Worm (Caenorhabditis elegans): ENCODE results near the gene nhr-207.

nhr-207 gene

ce11 chrV:12114693-12115092 is 18.7 kb downstream of the nhr-207 start, which contains the start of gene spin-1:
Gene spin-1, plus strand, starts transcription at chrV:12114993.
- TF ChIP-seq Y22D7AL.16 (tag; optimal IDR thresholded peaks at IDR 0.05), result no peak
- TF ChIP-seq unc-3 (GFP tag; conservative IDR thresholded peaks at IDR 0.05), result no peak
- no peak for TF ChIP-seq unc-3 (tag; optimal IDR thresholded peaks at IDR 0.05)
- no peak for TF ChIP-seq sox-2 (GFP tag; IDR thresholded peaks at IDR 0.05)
- no peak for TF ChIP-seq gmeb-2 (tag; optimal IDR thresholded peaks at IDR 0.05)
- no peak for TF ChIP-seq C08G9.2 (tag; optimal IDR thresholded peaks at IDR 0.05)
- no peak for TF ChIP-seq C38D4.7 (GFP tag; optimal IDR thresholded peaks at IDR 0.05)
- TF ChIP-seq hlh-8 (tag; optimal IDR thresholded peaks at IDR 0.05), result no peak
- no peak for TF ChIP-seq hlh-15 (tag; optimal IDR thresholded peaks at IDR 0.05)
- TF ChIP-seq pqm-1 (tag; optimal IDR thresholded peaks at IDR 0.05), result no peak

DNA sequence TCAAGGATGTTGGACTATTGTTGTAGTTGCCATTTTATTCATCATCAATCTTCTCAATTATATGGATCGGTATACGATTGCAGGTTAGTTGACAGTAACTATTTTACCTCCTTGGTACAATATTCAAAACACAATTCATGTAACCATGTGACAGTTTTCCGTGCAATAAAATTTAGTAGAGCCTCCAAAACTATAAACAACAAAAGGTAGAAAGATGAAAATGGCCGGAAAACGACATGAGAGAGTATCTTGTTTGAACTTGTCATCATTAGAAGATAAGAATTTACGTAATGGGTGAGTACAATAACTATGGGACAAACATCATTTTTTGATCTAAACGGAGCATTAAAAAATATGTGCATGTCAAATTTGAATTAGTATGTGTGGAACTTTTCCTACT is 19.2 kb downstream of the nhr-207 start:
- no peak for TF ChIP-seq eyg-1 (tag; optimal IDR thresholded peaks at IDR 0.05)
- no peak for TF ChIP-seq unc-55 (GFP tag; optimal IDR thresholded peaks at IDR 0.05)
- no peak for TF ChIP-seq dve-1 (tag; optimal IDR thresholded peaks at IDR 0.05)
- no peak for TF ChIP-seq unc-3 (GFP tag; conservative IDR thresholded peaks at IDR 0.05)
- TF ChIP-seq unc-3 (tag; optimal IDR thresholded peaks at IDR 0.05), result no peak
- TF ChIP-seq unc-86 (tag; optimal IDR thresholded peaks at IDR 0.05), result no peak
- TF ChIP-seq ceh-48 (tag; optimal IDR thresholded peaks at IDR 0.05), result no peak

- TF ChIP-seq hlh-6 (tag; optimal IDR thresholded peaks at IDR 0.05) (no peak), ceh-22 (tag; optimal IDR thresholded peaks at IDR 0.05) (no peak), nhr-11 (tag; optimal IDR thresholded peaks at IDR 0.05) (no peak), ceh-30 (tag; optimal IDR thresholded peaks at IDR 0.05) (no peak), pat-9 (tag; optimal IDR thresholded peaks at IDR 0.05) (no peak), ztf-16 (tag; optimal IDR thresholded peaks at IDR 0.05) (no peak), pha-2 (tag; optimal IDR thresholded peaks at IDR 0.05) (no peak), fkh-6 (tag; optimal IDR thresholded peaks at IDR 0.05) (no peak), pqm-1 (tag; optimal IDR thresholded peaks at IDR 0.05) (no peak), lim-6 (tag; optimal IDR thresholded peaks at IDR 0.05) (no peak), lin-11 (tag; optimal IDR thresholded peaks at IDR 0.05) (no peak), ceh-19 (GFP tag; optimal IDR thresholded peaks at IDR 0.05) (no peak), T23F11.4 (GFP tag; optimal IDR thresholded peaks at IDR 0.05) (no peak), ceh-48 (tag; optimal IDR thresholded peaks at IDR 0.05) (no peak), hlh-8 (tag; optimal IDR thresholded peaks at IDR 0.05) (no peak), ceh-31 (tag; optimal IDR thresholded peaks at IDR 0.05) (no peak), npax-4 (tag; optimal IDR thresholded peaks at IDR 0.05) (no peak), ceh-14 (tag; optimal IDR thresholded peaks at IDR 0.05) (no peak), ama-1 (optimal IDR thresholded peaks at IDR 0.05) (no peak)
Measured at ce11 chrV:12117567-12118053, 21.7 kb downstream of the nhr-207 start, which contains the start of gene C13C4.8. Gene C13C4.8, plus strand, starts transcription at chrV:12118003.

DNA sequence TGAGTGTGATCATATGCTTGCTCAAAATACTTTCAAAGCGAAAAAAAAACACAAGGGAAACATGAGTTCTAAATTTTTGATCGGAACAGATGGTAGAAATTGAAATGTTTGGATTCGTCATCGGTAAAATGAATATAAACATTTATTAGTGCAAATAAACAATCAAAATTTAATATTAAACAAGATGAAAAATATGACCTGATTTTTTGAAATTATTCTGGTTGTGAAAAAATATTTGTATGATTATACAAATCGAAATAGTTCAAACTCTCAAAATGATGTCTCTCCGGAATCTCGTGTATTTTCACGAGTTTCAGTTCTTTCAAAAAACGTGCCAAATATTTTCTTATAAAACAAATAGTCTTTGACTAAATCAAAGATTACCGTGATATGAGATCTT is 24.4 kb downstream of the nhr-207 start, which contains the start of gene C13C4.7:
Gene C13C4.7 (minus strand): TSS at position 101 of the 400 bp plus-strand sequence.
- no peak for TF ChIP-seq Y22D7AL.16 (tag; optimal IDR thresholded peaks at IDR 0.05)
- TF ChIP-seq elt-4 (tag; optimal IDR thresholded peaks at IDR 0.05), result no peak
- no peak for TF ChIP-seq ceh-19 (GFP tag; optimal IDR thresholded peaks at IDR 0.05)
- TF ChIP-seq gmeb-2 (tag; optimal IDR thresholded peaks at IDR 0.05), result no peak
- no peak for TF ChIP-seq hlh-30 (tag; optimal IDR thresholded peaks at IDR 0.05; ENCODE audit: insufficient read depth)

ce11 chrV:12121274-12121673 is 25.3 kb downstream of the nhr-207 start, which contains the start of gene C13C4.6:
Gene C13C4.6, plus strand, starts transcription at chrV:12121574.
- TF ChIP-seq rnt-1 (tag; optimal IDR thresholded peaks at IDR 0.05), result no peak
- TF ChIP-seq ttx-3 (tag; optimal IDR thresholded peaks at IDR 0.05), result no peak
- no peak for TF ChIP-seq che-1 (tag; optimal IDR thresholded peaks at IDR 0.05)
- TF ChIP-seq dve-1 (tag; optimal IDR thresholded peaks at IDR 0.05), result no peak
- no peak for TF ChIP-seq unc-86 (tag; optimal IDR thresholded peaks at IDR 0.05)

Measured in whole organism, late embryonic.